Worm (Caenorhabditis elegans): ENCODE data around the gene T19C9.8.

ce11 chrV:17258244-17258643 lies 19.3 kb downstream of the T19C9.8 start:
- TF ChIP-seq che-1 (tag; optimal IDR thresholded peaks at IDR 0.05) (no peak), nfya-1 (tag; optimal IDR thresholded peaks at IDR 0.05) (no peak), zip-5 (tag; optimal IDR thresholded peaks at IDR 0.05) (no peak), fkh-10 (GFP tag; optimal IDR thresholded peaks at IDR 0.05) (no peak), ceh-18 (tag; optimal IDR thresholded peaks at IDR 0.05) (no peak), unc-3 (GFP tag; conservative IDR thresholded peaks at IDR 0.05) (no peak), unc-3 (tag; optimal IDR thresholded peaks at IDR 0.05) (no peak), hlh-13 (GFP tag; optimal IDR thresholded peaks at IDR 0.05) (no peak), ceh-24 (tag; optimal IDR thresholded peaks at IDR 0.05) (no peak)

Data from whole organism, late embryonic.